Fruit fly (Drosophila melanogaster) whole organism, wandering third instar larva: ENCODE measurements around the gene hiw.

Experiments used
- CG32264 ChIP-seq: fragments of 200-800 bp; sonication (Bioruptor generic); optimal IDR thresholded peaks from 2 replicates; lab custom pipeline; 2016; ENCODE audit warnings: missing biosample characterization, missing genetic modification characterization
- CG9705 ChIP-seq: fragments of 200-800 bp; sonication (Bioruptor generic); optimal IDR thresholded peaks from 2 replicates; lab custom pipeline; 2018; ENCODE audit warnings: missing biosample characterization, mild to moderate bottlenecking, missing genetic modification characterization
- Dif ChIP-seq: fragments of 200-275, 200-300 bp; sonication (Bioruptor generic); optimal IDR thresholded peaks from 2 replicates; lab custom pipeline; 2018; ENCODE audit warnings: missing biosample characterization, missing genetic modification characterization; ENCODE audit not compliant: partially characterized antibody
- GATAd ChIP-seq: sonication (Bioruptor generic); optimal IDR thresholded peaks from 2 replicates; lab custom pipeline; 2016; ENCODE audit warnings: missing biosample characterization, missing genetic modification characterization
- HLH106 ChIP-seq: fragments of 200-800 bp; optimal IDR thresholded peaks from 3 replicates; lab custom pipeline; 2019; ENCODE audit warnings: missing biosample characterization, mild to moderate bottlenecking, missing genetic modification characterization, moderate library complexity
- Hnf4 ChIP-seq: fragments of 200-800 bp; sonication (Bioruptor generic); optimal IDR thresholded peaks from 2 replicates; lab custom pipeline; 2016; ENCODE audit warnings: missing biosample characterization, mild to moderate bottlenecking, missing genetic modification characterization
- Hr78 ChIP-seq: fragments of >200 bp; optimal IDR thresholded peaks from 2 replicates; lab custom pipeline; 2017; ENCODE audit warnings: missing biosample characterization, missing genetic modification characterization
- Hr83 ChIP-seq: fragments of 200-300 bp; sonication (Bioruptor generic); optimal IDR thresholded peaks from 2 replicates; lab custom pipeline; 2016; ENCODE audit warnings: missing biosample characterization, mild to moderate bottlenecking, missing genetic modification characterization, moderate library complexity; ENCODE audit not compliant: poor library complexity, severe bottlenecking
- Jra ChIP-seq: sonication (Bioruptor generic); optimal IDR thresholded peaks from 2 replicates; lab custom pipeline; 2016; ENCODE audit warnings: missing biosample characterization, missing genetic modification characterization
- Mio ChIP-seq: sonication (Bioruptor generic); optimal IDR thresholded peaks from 2 replicates; lab custom pipeline; 2016; ENCODE audit warnings: missing biosample characterization, missing genetic modification characterization
- N ChIP-seq: fragments of >200 bp; optimal IDR thresholded peaks from 2 replicates; lab custom pipeline; 2018; ENCODE audit warnings: missing biosample characterization, missing external identifiers, missing genetic modification characterization
- OdsH ChIP-seq: fragments of 200-800 bp; sonication (Bioruptor generic); optimal IDR thresholded peaks from 2 replicates; lab custom pipeline; 2016; ENCODE audit warnings: missing biosample characterization, mild to moderate bottlenecking, missing genetic modification characterization
- Rel ChIP-seq, 2 experiments: fragments of 200-800 bp; sonication (Bioruptor generic) in 1 of 2; optimal IDR thresholded peaks; 2 replicates in 1 of 2; 3 replicates in 1 of 2; lab custom pipeline; 2016 to 2019; ENCODE audit warnings: mild to moderate bottlenecking in 2 of 2, missing biosample characterization in 2 of 2, missing genetic modification characterization in 2 of 2, moderate library complexity in 1 of 2
- Sp1 ChIP-seq: fragments of 200-800 bp; sonication (Bioruptor generic); optimal IDR thresholded peaks from 3 replicates; lab custom pipeline; 2019; ENCODE audit warnings: missing biosample characterization, mild to moderate bottlenecking, missing genetic modification characterization, moderate library complexity
- Vsx2 ChIP-seq: fragments of 200-300, 225-300 bp; sonication (Bioruptor generic); optimal IDR thresholded peaks from 2 replicates; lab custom pipeline; 2018; ENCODE audit warnings: missing biosample characterization, missing genetic modification characterization; ENCODE audit not compliant: partially characterized antibody
- br ChIP-seq: fragments of 200-800 bp; sonication (Bioruptor generic); optimal IDR thresholded peaks from 2 replicates; lab custom pipeline; 2016; ENCODE audit warnings: missing biosample characterization, missing genetic modification characterization
- brk ChIP-seq: fragments of 200-800 bp; sonication (Bioruptor generic); optimal IDR thresholded peaks from 2 replicates; lab custom pipeline; 2016; ENCODE audit warnings: missing biosample characterization, mild to moderate bottlenecking, missing genetic modification characterization
- dl ChIP-seq, 2 experiments: fragments of 175-275, 200-275 bp in 1 of 2; fragments of 200-275 bp in 1 of 2; sonication (Bioruptor generic); optimal IDR thresholded peaks; lab custom pipeline; 2018; ENCODE audit warnings: mild to moderate bottlenecking in 2 of 2, missing biosample characterization in 2 of 2, missing genetic modification characterization in 2 of 2, moderate library complexity in 2 of 2; ENCODE audit not compliant: partially characterized antibody in 2 of 2, insufficient read depth in 1 of 2
- dmrt93B ChIP-seq: fragments of 200-800 bp; sonication (Bioruptor generic); optimal IDR thresholded peaks from 2 replicates; lab custom pipeline; 2018; ENCODE audit warnings: missing biosample characterization, mild to moderate bottlenecking, missing genetic modification characterization
- dsf ChIP-seq: sonication (Bioruptor generic); optimal IDR thresholded peaks from 2 replicates; lab custom pipeline; 2016; ENCODE audit warnings: missing biosample characterization, missing genetic modification characterization, borderline replicate concordance
- ey ChIP-seq: fragments of 200-800 bp; sonication (Bioruptor generic); optimal IDR thresholded peaks from 2 replicates; lab custom pipeline; 2016; ENCODE audit warnings: missing biosample characterization, missing genetic modification characterization
- foxo ChIP-seq, 2 experiments: fragments of 200-800 bp; sonication (Bioruptor generic); optimal IDR thresholded peaks; 2 replicates in 1 of 2; 3 replicates in 1 of 2; lab custom pipeline; 2016 to 2017; ENCODE audit warnings: missing biosample characterization in 2 of 2, missing genetic modification characterization in 2 of 2
- fru ChIP-seq: fragments of 200-800 bp; sonication (Bioruptor generic); optimal IDR thresholded peaks from 3 replicates; lab custom pipeline; 2016; ENCODE audit warnings: missing biosample characterization, mild to moderate bottlenecking, missing genetic modification characterization
- h ChIP-seq: fragments of 200-800 bp; sonication (Bioruptor generic); optimal IDR thresholded peaks from 3 replicates; lab custom pipeline; 2016; ENCODE audit warnings: missing biosample characterization, mild to moderate bottlenecking, missing genetic modification characterization
- jim ChIP-seq: fragments of 175-275, 200-325 bp; sonication (Bioruptor generic); optimal IDR thresholded peaks from 2 replicates; lab custom pipeline; 2016; ENCODE audit warnings: missing biosample characterization, mild to moderate bottlenecking, missing genetic modification characterization
- lola ChIP-seq: fragments of >200 bp; optimal IDR thresholded peaks from 2 replicates; lab custom pipeline; 2017; ENCODE audit warnings: missing biosample characterization, missing genetic modification characterization
- pan ChIP-seq: fragments of >200 bp; optimal IDR thresholded peaks from 2 replicates; lab custom pipeline; 2017
- psq ChIP-seq: fragments of 200-800 bp; sonication (Bioruptor generic); optimal IDR thresholded peaks from 3 replicates; lab custom pipeline; 2017; ENCODE audit warnings: missing biosample characterization, mild to moderate bottlenecking, missing genetic modification characterization, moderate library complexity
- rgr ChIP-seq: fragments of 200-800 bp; sonication (Bioruptor generic); optimal IDR thresholded peaks from 3 replicates; lab custom pipeline; 2016; ENCODE audit warnings: missing biosample characterization, mild to moderate bottlenecking, missing genetic modification characterization
- sage ChIP-seq: fragments of 200-800 bp; sonication (Bioruptor generic); optimal IDR thresholded peaks from 2 replicates; lab custom pipeline; 2016; ENCODE audit warnings: missing biosample characterization, mild to moderate bottlenecking, missing genetic modification characterization
- sv ChIP-seq: fragments of 200-800 bp; sonication (Bioruptor generic); optimal IDR thresholded peaks from 3 replicates; lab custom pipeline; 2016; ENCODE audit warnings: missing biosample characterization, missing genetic modification characterization
- tai ChIP-seq: sonication (Bioruptor generic); optimal IDR thresholded peaks from 2 replicates; lab custom pipeline; 2016; ENCODE audit warnings: missing biosample characterization, missing genetic modification characterization
- usp ChIP-seq: fragments of >200 bp; optimal IDR thresholded peaks from 2 replicates; lab custom pipeline; 2017; ENCODE audit warnings: missing biosample characterization, missing genetic modification characterization
- woc ChIP-seq: sonication (Bioruptor generic); optimal IDR thresholded peaks from 2 replicates; lab custom pipeline; 2016; ENCODE audit warnings: missing biosample characterization, mild to moderate bottlenecking, missing genetic modification characterization

The hiw gene

dm6 chrX:15026897-15027296 is 36.3 kb downstream of the hiw start:
- TF ChIP-seq Vsx2 (GFP tag; lab: Kevin White, UChicago) (no peak), br (GFP tag; lab: Kevin White, UChicago) (peak; percentile 32), brk (GFP tag; lab: Kevin White, UChicago) (no peak), Rel (GFP tag; optimal IDR thresholded peaks at IDR 0.05; lab: Kevin White, UChicago) (no peak), Rel (tag; optimal IDR thresholded peaks at IDR 0.05; lab: Kevin White, UChicago) (peak; percentile 25), h (GFP tag; lab: Kevin White, UChicago) (peak; percentile 41), HLH106 (tag; lab: Kevin White, UChicago) (peak; percentile 28), Sp1 (GFP tag; lab: Kevin White, UChicago) (peak; percentile 56), lola (no peak), OdsH (GFP tag; lab: Kevin White, UChicago) (peak; percentile 43), dmrt93B (GFP tag; lab: Kevin White, UChicago) (peak; percentile 4), tai (GFP tag; lab: Kevin White, UChicago) (no peak), foxo (GFP tag; optimal IDR thresholded peaks at IDR 0.05; lab: Kevin White, UChicago) (peak in 1 of 2 experiments; percentile 55), sv (GFP tag; lab: Kevin White, UChicago) (no peak), psq (GFP tag; lab: Kevin White, UChicago) (peak; percentile 41), ey (GFP tag; lab: Kevin White, UChicago) (peak; percentile 46), Hnf4 (GFP tag; lab: Kevin White, UChicago) (peak; percentile 25), rgr (GFP tag; lab: Kevin White, UChicago) (peak; percentile 60), fru (peak; percentile 44)

DNA sequence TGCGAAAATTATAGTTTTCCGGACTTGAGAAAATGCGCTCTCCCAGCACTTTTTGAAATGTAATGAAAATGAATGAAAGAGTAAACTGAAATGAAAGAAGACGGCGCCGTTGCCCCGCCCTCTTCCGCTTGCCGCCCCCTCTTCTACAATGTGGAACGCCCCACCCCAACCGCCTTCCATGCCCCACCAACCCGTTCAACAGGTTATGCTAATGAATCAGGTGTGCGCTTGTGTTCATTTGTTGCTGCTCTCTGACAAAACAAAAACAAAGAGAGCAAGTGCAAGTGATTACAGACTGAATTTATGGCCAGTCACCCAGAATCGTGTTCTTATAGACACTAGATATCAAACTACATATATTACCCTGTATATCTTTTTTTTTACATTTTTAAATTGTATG is 37.5 kb downstream of the hiw start:
- no peak for TF ChIP-seq sage (GFP tag; lab: Kevin White, UChicago)
- TF ChIP-seq Jra: no peak
- no peak for TF ChIP-seq HLH106 (tag; lab: Kevin White, UChicago)
- TF ChIP-seq br (GFP tag; lab: Kevin White, UChicago): no peak
- TF ChIP-seq Mio (GFP tag; lab: Kevin White, UChicago): no peak
- TF ChIP-seq Hr83: no peak
- TF ChIP-seq Vsx2 (GFP tag; lab: Kevin White, UChicago): peak; percentile 71
- no peak for TF ChIP-seq dmrt93B (GFP tag; lab: Kevin White, UChicago)
- peak; percentile 25 for TF ChIP-seq Dif (GFP tag; lab: Kevin White, UChicago)
- no peak for TF ChIP-seq CG9705 (GFP tag; lab: Kevin White, UChicago)
- no peak for TF ChIP-seq Hr78 (GFP tag; lab: Kevin White, UChicago)
- no peak for TF ChIP-seq woc
- TF ChIP-seq N: no peak
- no peak for TF ChIP-seq GATAd
- TF ChIP-seq CG32264 (GFP tag; lab: Kevin White, UChicago): no peak
- TF ChIP-seq tai (GFP tag; lab: Kevin White, UChicago): no peak
- TF ChIP-seq h (GFP tag; lab: Kevin White, UChicago): no peak
- no peak for TF ChIP-seq pan (lab: Kevin White, UChicago)
- no peak for TF ChIP-seq jim (GFP tag; lab: Kevin White, UChicago)
- no peak for TF ChIP-seq foxo (GFP tag; optimal IDR thresholded peaks at IDR 0.05; lab: Kevin White, UChicago)
- TF ChIP-seq rgr (GFP tag; lab: Kevin White, UChicago): no peak
- TF ChIP-seq dsf (GFP tag; lab: Kevin White, UChicago): no peak
- TF ChIP-seq psq (GFP tag; lab: Kevin White, UChicago): peak; percentile 16
- TF ChIP-seq Hnf4 (GFP tag; lab: Kevin White, UChicago): no peak
- TF ChIP-seq dl (GFP tag; optimal IDR thresholded peaks at IDR 0.05; lab: Kevin White, UChicago; ENCODE audit: insufficient read depth in 1 of 2, partially characterized antibody in 2 of 2): no peak
- no peak for TF ChIP-seq lola
- TF ChIP-seq usp (GFP tag; lab: Kevin White, UChicago): no peak

DNA sequence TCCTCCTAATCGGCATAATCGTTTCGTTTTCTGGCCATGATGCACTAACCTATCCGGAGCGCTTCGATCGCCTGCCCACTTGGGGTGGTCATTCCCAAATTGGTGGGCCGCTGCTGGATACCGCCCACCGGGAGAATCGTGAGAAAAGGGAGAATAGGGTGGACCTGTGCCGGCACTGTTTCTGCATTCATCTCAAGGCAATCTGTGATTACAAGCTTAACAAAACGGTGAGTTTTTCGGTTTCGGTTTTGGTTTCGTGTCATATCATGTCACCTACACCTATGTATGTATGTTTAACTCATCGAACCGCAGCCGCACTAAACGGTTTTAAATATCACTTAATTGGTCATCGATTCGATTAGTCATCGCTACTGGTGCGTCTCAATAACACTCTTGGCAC is 38.5 kb downstream of the hiw start:
- TF ChIP-seq brk (GFP tag; lab: Kevin White, UChicago) (no peak), Dif (GFP tag; lab: Kevin White, UChicago) (no peak), OdsH (GFP tag; lab: Kevin White, UChicago) (no peak), Jra (no peak), dsf (GFP tag; lab: Kevin White, UChicago) (no peak), woc (no peak), sage (GFP tag; lab: Kevin White, UChicago) (no peak), fru (no peak)
- TF ChIP-seq, all 38 proteins: peak for 0
